Worm (Caenorhabditis elegans) whole organism, L2 larva: ENCODE data around the gene F36H1.11.

Experiments used
- C34F6.9 ChIP-seq: fragments of 150-350 bp; optimal IDR thresholded peaks from 2 replicates; lab custom pipeline; 2014; ENCODE audit warnings: missing biosample characterization, missing genetic modification characterization
- F13H6.1 ChIP-seq: sonication (generic microtip); optimal IDR thresholded peaks from 2 replicates; lab custom pipeline; 2016; ENCODE audit warnings: missing genetic modification characterization, missing compliant biosample characterization
- R02D3.7 ChIP-seq: fragments of 150-350 bp; optimal IDR thresholded peaks from 2 replicates; lab custom pipeline; 2014; ENCODE audit warnings: missing biosample characterization, missing genetic modification characterization
- ZK546.5 ChIP-seq: sonication (generic microtip); optimal IDR thresholded peaks from 2 replicates; lab custom pipeline; 2017; ENCODE audit warnings: missing biosample characterization, missing genetic modification characterization
- alr-1 ChIP-seq: fragments of 150-350 bp; optimal IDR thresholded peaks from 2 replicates; lab custom pipeline; 2014; ENCODE audit warnings: missing biosample characterization, missing genetic modification characterization
- aly-2 ChIP-seq: fragments of 150-350 bp; optimal IDR thresholded peaks from 2 replicates; lab custom pipeline; 2014; ENCODE audit warnings: missing biosample characterization, missing genetic modification characterization
- ceh-16 ChIP-seq: fragments of 150-350 bp; optimal IDR thresholded peaks from 2 replicates; lab custom pipeline; 2014; ENCODE audit warnings: missing biosample characterization, missing genetic modification characterization
- ceh-82 ChIP-seq: fragments of 150-350 bp; optimal IDR thresholded peaks from 2 replicates; lab custom pipeline; 2014; ENCODE audit warnings: missing biosample characterization, missing genetic modification characterization
- crh-2 ChIP-seq: sonication (generic microtip); optimal IDR thresholded peaks from 2 replicates; lab custom pipeline; 2017; ENCODE audit warnings: missing biosample characterization, missing genetic modification characterization
- elt-1 ChIP-seq: fragments of 150-350 bp; optimal IDR thresholded peaks from 2 replicates; lab custom pipeline; 2014; ENCODE audit warnings: missing biosample characterization, missing genetic modification characterization
- fos-1 ChIP-seq: fragments of 150-350 bp; optimal IDR thresholded peaks from 2 replicates; lab custom pipeline; 2014; ENCODE audit warnings: missing biosample characterization, missing genetic modification characterization
- gmeb-1 ChIP-seq: fragments of 150-350 bp; optimal IDR thresholded peaks from 2 replicates; lab custom pipeline; 2014; ENCODE audit warnings: missing biosample characterization, missing genetic modification characterization
- lin-11 ChIP-seq: fragments of 150-350 bp; sonication (generic microtip); optimal IDR thresholded peaks from 2 replicates; lab custom pipeline; 2014; ENCODE audit warnings: missing biosample characterization, missing genetic modification characterization, inconsistent platforms, mixed read lengths
- lin-13 ChIP-seq: fragments of 150-350 bp; optimal IDR thresholded peaks from 2 replicates; lab custom pipeline; 2014; ENCODE audit warnings: missing biosample characterization, missing genetic modification reagents, missing genetic modification characterization
- lsy-2 ChIP-seq, 2 experiments: fragments of 150-350 bp in 1 of 2; sonication (generic microtip) in 1 of 2; optimal IDR thresholded peaks; 2 replicates each; lab custom pipeline; 2014 to 2017; ENCODE audit warnings: missing biosample characterization in 2 of 2, missing genetic modification characterization in 2 of 2
- mab-5 ChIP-seq: fragments of 150-350 bp; optimal IDR thresholded peaks from 2 replicates; lab custom pipeline; 2014; ENCODE audit warnings: missing biosample characterization, missing genetic modification characterization
- mbf-1 ChIP-seq: sonication (generic microtip); optimal IDR thresholded peaks from 2 replicates; lab custom pipeline; 2017; ENCODE audit warnings: missing biosample characterization, missing genetic modification characterization
- nhr-10 ChIP-seq: sonication (generic microtip); optimal IDR thresholded peaks from 2 replicates; lab custom pipeline; 2017; ENCODE audit warnings: missing biosample characterization, missing genetic modification characterization
- nhr-11 ChIP-seq: fragments of 150-350 bp; optimal IDR thresholded peaks from 2 replicates; lab custom pipeline; 2014; ENCODE audit warnings: missing biosample characterization, missing genetic modification characterization
- nhr-12 ChIP-seq: fragments of 150-350 bp; optimal IDR thresholded peaks from 2 replicates; lab custom pipeline; 2014; ENCODE audit warnings: missing biosample characterization, missing genetic modification characterization
- nhr-129 ChIP-seq: fragments of 150-350 bp; optimal IDR thresholded peaks from 2 replicates; lab custom pipeline; 2014; ENCODE audit warnings: missing biosample characterization, missing genetic modification characterization
- nhr-21 ChIP-seq: fragments of 150-350 bp; optimal IDR thresholded peaks from 2 replicates; lab custom pipeline; 2014; ENCODE audit warnings: missing biosample characterization, missing genetic modification characterization
- nhr-23 ChIP-seq: fragments of 150-350 bp; optimal IDR thresholded peaks from 2 replicates; lab custom pipeline; 2014; ENCODE audit warnings: missing biosample characterization, missing genetic modification reagents, missing genetic modification characterization
- nhr-25 ChIP-seq: fragments of 150-350 bp; sonication (generic microtip); optimal IDR thresholded peaks from 3 replicates; lab custom pipeline; 2014; ENCODE audit warnings: missing biosample characterization, missing genetic modification characterization
- nhr-6 ChIP-seq: fragments of 150-350 bp; optimal IDR thresholded peaks from 2 replicates; lab custom pipeline; 2014; ENCODE audit warnings: missing biosample characterization, missing genetic modification characterization
- peb-1 ChIP-seq: fragments of 150-350 bp; optimal IDR thresholded peaks from 2 replicates; lab custom pipeline; 2014; ENCODE audit warnings: missing biosample characterization, missing genetic modification characterization
- sem-4 ChIP-seq: fragments of 150-350 bp; optimal IDR thresholded peaks from 2 replicates; lab custom pipeline; 2014; ENCODE audit warnings: missing biosample characterization, missing genetic modification reagents, missing genetic modification characterization
- skn-1 ChIP-seq: sonication (generic microtip); optimal IDR thresholded peaks from 2 replicates; lab custom pipeline; 2017; ENCODE audit warnings: missing biosample characterization, missing genetic modification characterization
- sma-3 ChIP-seq: sonication (generic microtip); optimal IDR thresholded peaks from 2 replicates; lab custom pipeline; 2016; ENCODE audit warnings: missing genetic modification reagents, missing genetic modification characterization, missing compliant biosample characterization
- sma-9 ChIP-seq, 2 experiments: fragments of 150-350 bp in 1 of 2; sonication (generic microtip) in 1 of 2; optimal IDR thresholded peaks; 2 replicates each; lab custom pipeline; 2014 to 2016; ENCODE audit warnings: missing genetic modification characterization in 2 of 2, mild to moderate bottlenecking in 1 of 2, missing biosample characterization in 1 of 2, missing compliant biosample characterization in 1 of 2, missing genetic modification reagents in 1 of 2, moderate library complexity in 1 of 2
- unc-39 ChIP-seq: fragments of 150-350 bp; optimal IDR thresholded peaks from 2 replicates; lab custom pipeline; 2014; ENCODE audit warnings: missing biosample characterization, missing genetic modification characterization
- unc-55 ChIP-seq: fragments of 150-350 bp; sonication (generic microtip); optimal IDR thresholded peaks from 3 replicates; lab custom pipeline; 2014; ENCODE audit warnings: missing biosample characterization, missing genetic modification reagents, missing genetic modification characterization
- unc-62 ChIP-seq: fragments of 150-350 bp; optimal IDR thresholded peaks from 2 replicates; lab custom pipeline; 2014; ENCODE audit warnings: missing biosample characterization, missing genetic modification reagents, missing genetic modification characterization
- zag-1 ChIP-seq: fragments of 150-350 bp; optimal IDR thresholded peaks from 2 replicates; lab custom pipeline; 2014; ENCODE audit warnings: missing biosample characterization, missing genetic modification characterization
- ztf-11 ChIP-seq: sonication (generic microtip); optimal IDR thresholded peaks from 2 replicates; lab custom pipeline; 2017; ENCODE audit warnings: missing biosample characterization, missing genetic modification characterization
- ztf-4 ChIP-seq: fragments of 150-350 bp; optimal IDR thresholded peaks from 2 replicates; lab custom pipeline; 2014; ENCODE audit warnings: missing biosample characterization, missing genetic modification characterization

F36H1.11 gene

DNA sequence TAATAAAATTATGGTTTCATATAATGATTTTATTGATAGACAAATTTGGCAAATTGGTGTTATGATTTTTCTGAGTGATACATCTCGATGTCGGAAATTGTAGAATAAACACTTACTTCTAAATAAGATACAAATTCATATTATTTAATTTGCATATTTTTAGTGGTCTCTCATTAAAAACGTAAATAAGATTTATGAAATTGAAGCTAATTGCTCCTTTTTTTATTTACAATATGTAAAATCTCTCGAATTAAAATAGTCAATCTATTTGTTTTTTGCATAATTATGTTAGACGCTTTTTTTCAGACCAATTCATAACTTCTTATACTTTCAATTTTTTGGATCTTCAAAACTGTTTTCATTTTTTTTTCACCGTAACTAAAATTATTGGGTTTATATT, 16.7 kb upstream of the F36H1.11 start, which contains the start of gene hrg-6:
Gene hrg-6, plus strand, starts transcription at position 301 of the 400 bp plus-strand sequence.
- TF ChIP-seq unc-39 (tag; lab: Kevin White, UChicago) (no peak), aly-2 (no peak), crh-2 (tag; lab: Kevin White, UChicago) (no peak), nhr-21 (tag; lab: Kevin White, UChicago) (no peak), nhr-10 (no peak), elt-1 (tag; lab: Kevin White, UChicago) (no peak), lsy-2 (tag; optimal IDR thresholded peaks at IDR 0.05; lab: Kevin White, UChicago) (no peak), unc-62 (no peak), ceh-82 (tag; lab: Kevin White, UChicago) (no peak), mab-5 (tag; lab: Kevin White, UChicago) (no peak), ceh-16 (tag; lab: Kevin White, UChicago) (no peak), R02D3.7 (no peak), nhr-11 (tag; lab: Kevin White, UChicago) (no peak), alr-1 (tag; lab: Kevin White, UChicago) (no peak)

- TF ChIP-seq sem-4, result peak; percentile 42
- no peak for TF ChIP-seq nhr-12
- TF ChIP-seq lin-13 (GFP tag; lab: Kevin White, UChicago), result peak; percentile 50
- peak; percentile 19 for TF ChIP-seq nhr-21 (tag; lab: Kevin White, UChicago)
- no peak for TF ChIP-seq mbf-1
- peak; percentile 77 for TF ChIP-seq zag-1 (tag; lab: Kevin White, UChicago)
- peak; percentile 72 for TF ChIP-seq nhr-129 (tag; lab: Kevin White, UChicago)
- TF ChIP-seq ztf-11, result no peak
- TF ChIP-seq lsy-2 (tag; optimal IDR thresholded peaks at IDR 0.05; lab: Kevin White, UChicago), result peak; percentile 49 to 83
- peak; percentile 87 for TF ChIP-seq C34F6.9 (tag; lab: Kevin White, UChicago)
- peak; percentile 44 for TF ChIP-seq lin-11 (tag; lab: Kevin White, UChicago)
- no peak for TF ChIP-seq nhr-23 (tag; lab: Kevin White, UChicago)
- no peak for TF ChIP-seq skn-1
- TF ChIP-seq sma-9 (GFP tag; optimal IDR thresholded peaks at IDR 0.05; lab: Kevin White, UChicago), result peak; percentile 76
- TF ChIP-seq sma-9 (tag; optimal IDR thresholded peaks at IDR 0.05; lab: Kevin White, UChicago), result no peak
- peak; percentile 38 for TF ChIP-seq nhr-25
- peak; percentile 45 for TF ChIP-seq nhr-6 (tag; lab: Kevin White, UChicago)
- peak; percentile 79 for TF ChIP-seq unc-55 (GFP tag; lab: Kevin White, UChicago)
- peak; percentile 59 for TF ChIP-seq F13H6.1 (tag; lab: Kevin White, UChicago)
- TF ChIP-seq gmeb-1 (tag; lab: Kevin White, UChicago), result peak; percentile 77
- peak; percentile 32 for TF ChIP-seq sma-3 (GFP tag; lab: Kevin White, UChicago)
- TF ChIP-seq ZK546.5, result no peak
- TF ChIP-seq unc-39 (tag; lab: Kevin White, UChicago), result no peak
- peak; percentile 74 for TF ChIP-seq fos-1
- TF ChIP-seq ztf-4 (tag; lab: Kevin White, UChicago), result no peak
- TF ChIP-seq crh-2 (tag; lab: Kevin White, UChicago), result peak; percentile 98
- TF ChIP-seq, all 48 proteins: peak for 17
Observed at ce11 chrIV:11036222-11036621, 12.7 kb upstream of the F36H1.11 start, which contains the start of gene fkb-1. Gene fkb-1, plus strand, starts transcription at chrIV:11036582.

- TF ChIP-seq lsy-2 (tag; optimal IDR thresholded peaks at IDR 0.05; lab: Kevin White, UChicago) (peak in 1 of 2 experiments; percentile 33), unc-62 (no peak), zag-1 (tag; lab: Kevin White, UChicago) (peak; percentile 22), fos-1 (peak; percentile 73), sma-9 (GFP tag; optimal IDR thresholded peaks at IDR 0.05; lab: Kevin White, UChicago) (no peak), sma-9 (tag; optimal IDR thresholded peaks at IDR 0.05; lab: Kevin White, UChicago) (no peak)
Observed at ce11 chrIV:11037118-11037719, 11.8 kb upstream of the F36H1.11 start.

DNA sequence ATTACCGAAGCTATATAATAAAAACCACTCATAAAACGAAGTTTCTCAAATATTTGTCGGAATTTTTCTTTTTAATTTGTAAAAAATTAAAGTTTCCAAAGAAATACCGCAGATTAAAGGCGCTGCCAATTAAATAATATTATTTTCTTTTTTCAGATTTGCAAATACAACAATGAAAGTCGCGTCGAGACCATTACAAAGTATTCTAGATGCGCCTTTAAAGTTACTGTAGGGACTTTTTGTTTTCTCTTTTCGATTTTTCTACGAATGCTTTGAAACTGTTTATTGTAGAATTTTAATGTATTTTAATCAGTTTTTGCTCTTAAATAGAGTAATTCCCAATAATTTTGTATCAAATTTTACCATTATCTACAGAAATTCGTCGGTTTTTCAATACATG, 10.8 kb upstream of the F36H1.11 start:
- TF ChIP-seq mab-5 (tag; lab: Kevin White, UChicago) (no peak), nhr-25 (no peak), sma-3 (GFP tag; lab: Kevin White, UChicago) (no peak), nhr-6 (tag; lab: Kevin White, UChicago) (no peak), ztf-4 (tag; lab: Kevin White, UChicago) (no peak), lin-11 (tag; lab: Kevin White, UChicago) (no peak), alr-1 (tag; lab: Kevin White, UChicago) (no peak), gmeb-1 (tag; lab: Kevin White, UChicago) (no peak), elt-1 (tag; lab: Kevin White, UChicago) (no peak)

- TF ChIP-seq peb-1 (no peak), nhr-10 (no peak), mbf-1 (no peak)
Observed at ce11 chrIV:11038618-11038664, 10.5 kb upstream of the F36H1.11 start, which contains the start of gene kdin-1. Gene kdin-1, plus strand, starts transcription at chrIV:11038655.
